Fruit fly (Drosophila melanogaster): Measurements from ENCODE around the gene CG8578.
A peak's percentile ranks its signal among the peaks of the same experiment; 100 is the strongest.

The CG8578 gene

dm6 chrX:15817823-15818222, 26.5 kb upstream of the CG8578 start (continued):
- no peak for TF ChIP-seq unpg (GFP tag; optimal IDR thresholded peaks at IDR 0.05)
- TF ChIP-seq Jarid2 (GFP tag; optimal IDR thresholded peaks at IDR 0.05): no peak
- no peak for TF ChIP-seq CG7839 (tag; optimal IDR thresholded peaks at IDR 0.05)
- no peak for TF ChIP-seq hbn (GFP tag; IDR thresholded peaks at IDR 0.05; ENCODE audit: partially characterized antibody)
- no peak for TF ChIP-seq sim (GFP tag; IDR thresholded peaks at IDR 0.05)
- TF ChIP-seq ftz-f1 (GFP tag; optimal IDR thresholded peaks at IDR 0.05): no peak
- TF ChIP-seq gcm2 (GFP tag; optimal IDR thresholded peaks at IDR 0.05): no peak
- no peak for TF ChIP-seq CG12769 (tag; optimal IDR thresholded peaks at IDR 0.05)
- no peak for TF ChIP-seq Xbp1 (GFP tag; optimal IDR thresholded peaks at IDR 0.05)
- no peak for TF ChIP-seq jigr1 (GFP tag; IDR thresholded peaks at IDR 0.05)
- no peak for TF ChIP-seq Optix (GFP tag; IDR thresholded peaks at IDR 0.05)
- TF ChIP-seq CG12659 (GFP tag; optimal IDR thresholded peaks at IDR 0.05): no peak
- TF ChIP-seq CG16813 (GFP tag; IDR thresholded peaks at IDR 0.05; ENCODE audit: partially characterized antibody): 0 out of 3 replicates have a peak, but pooled peaks have one; percentile 25
- no peak for TF ChIP-seq nmo (GFP tag; optimal IDR thresholded peaks at IDR 0.05)
- TF ChIP-seq fd64A (GFP tag; optimal IDR thresholded peaks at IDR 0.05): no peak
- TF ChIP-seq CG12942 (GFP tag; optimal IDR thresholded peaks at IDR 0.05): no peak
- no peak for TF ChIP-seq row (GFP tag; IDR thresholded peaks at IDR 0.05)
- no peak for TF ChIP-seq Kr (GFP tag; optimal IDR thresholded peaks at IDR 0.05)
- TF ChIP-seq Ptx1 (GFP tag; IDR thresholded peaks at IDR 0.05): no peak
- TF ChIP-seq CG5180 (GFP tag; optimal IDR thresholded peaks at IDR 0.05): peak; percentile 10
- TF ChIP-seq TFAM (GFP tag; optimal IDR thresholded peaks at IDR 0.05): no peak
- no peak for TF ChIP-seq Neu2 (GFP tag; optimal IDR thresholded peaks at IDR 0.05; ENCODE audit: borderline replicate concordance)
- no peak for TF ChIP-seq CG6683 (GFP tag; optimal IDR thresholded peaks at IDR 0.05)
- TF ChIP-seq ase (GFP tag; IDR thresholded peaks at IDR 0.05): no peak
- TF ChIP-seq aop (GFP tag; IDR thresholded peaks at IDR 0.05): no peak
- TF ChIP-seq cato (GFP tag; optimal IDR thresholded peaks at IDR 0.05; ENCODE audit: borderline replicate concordance): no peak
- TF ChIP-seq CG17568 (GFP tag; optimal IDR thresholded peaks at IDR 0.05): no peak
- TF ChIP-seq CG10979 (tag; optimal IDR thresholded peaks at IDR 0.05): no peak
- no peak for TF ChIP-seq CG11398 (GFP tag; optimal IDR thresholded peaks at IDR 0.05)
- TF ChIP-seq CG2199 (GFP tag; IDR thresholded peaks at IDR 0.05): peak; percentile 96; the same call in 2 of the 3 replicates
- no peak for TF ChIP-seq Ets97D (GFP tag; optimal IDR thresholded peaks at IDR 0.05)
- TF ChIP-seq vnd (GFP tag; IDR thresholded peaks at IDR 0.05; ENCODE audit: partially characterized antibody): no peak
- TF ChIP-seq luna (GFP tag; optimal IDR thresholded peaks at IDR 0.05): no peak
- TF ChIP-seq D (optimal IDR thresholded peaks at IDR 0.05): peak; percentile 28
- no peak for TF ChIP-seq D (GFP tag; optimal IDR thresholded peaks at IDR 0.05)
- TF ChIP-seq CG3065 (GFP tag; optimal IDR thresholded peaks at IDR 0.05): no peak
- TF ChIP-seq CkIIα-i1 (GFP tag; IDR thresholded peaks at IDR 0.05): no peak
- no peak for TF ChIP-seq CG4730 (GFP tag; IDR thresholded peaks at IDR 0.05)
- no peak for TF ChIP-seq dmrt11E (tag; optimal IDR thresholded peaks at IDR 0.05)
- TF ChIP-seq Camta (GFP tag; optimal IDR thresholded peaks at IDR 0.05): no peak
- TF ChIP-seq Adf1 (GFP tag; IDR thresholded peaks at IDR 0.05): no peak
- TF ChIP-seq CG17359 (tag; optimal IDR thresholded peaks at IDR 0.05): no peak
- TF ChIP-seq sens (GFP tag): peak; percentile 33
- no peak for TF ChIP-seq CG18262 (tag; optimal IDR thresholded peaks at IDR 0.05)
- no peak for TF ChIP-seq slbo (GFP tag; IDR thresholded peaks at IDR 0.05)
- no peak for TF ChIP-seq CG17829 (tag; optimal IDR thresholded peaks at IDR 0.05)
- TF ChIP-seq Bgb (GFP tag; IDR thresholded peaks at IDR 0.05; ENCODE audit: partially characterized antibody): no peak
- no peak for TF ChIP-seq CG32772 (GFP tag; IDR thresholded peaks at IDR 0.05)
- TF ChIP-seq CG13287 (GFP tag; IDR thresholded peaks at IDR 0.05; ENCODE audit: partially characterized antibody): no peak
- TF ChIP-seq nerfin-1 (tag; optimal IDR thresholded peaks at IDR 0.05): peak; percentile 90
- peak; percentile 5 for TF ChIP-seq D19A (tag; optimal IDR thresholded peaks at IDR 0.05)

Data from whole organism, embryonic.